Worm (Caenorhabditis elegans) whole organism, L3 larva: Measurements from ENCODE around the gene F18E3.10.

Experiments
- ZK546.5 ChIP-seq: sonication (generic microtip); optimal IDR thresholded peaks from 2 replicates; lab custom pipeline; 2017; ENCODE audit warnings: missing biosample characterization, missing genetic modification characterization
- egl-27 ChIP-seq: sonication (generic microtip); optimal IDR thresholded peaks from 4 replicates; lab custom pipeline; 2017; ENCODE audit warnings: missing biosample characterization, missing genetic modification reagents, missing genetic modification characterization
- mdl-1 ChIP-seq: fragments of 150-350 bp; optimal IDR thresholded peaks from 2 replicates; lab custom pipeline; 2014; ENCODE audit warnings: missing biosample characterization, missing genetic modification characterization
- nhr-25 ChIP-seq: sonication (generic microtip); optimal IDR thresholded peaks from 2 replicates; lab custom pipeline; 2017; ENCODE audit warnings: missing biosample characterization, missing genetic modification characterization
- skn-1 ChIP-seq: fragments of 150-350 bp; optimal IDR thresholded peaks from 2 replicates; lab custom pipeline; 2014; ENCODE audit warnings: missing biosample characterization, missing genetic modification characterization
- unc-62 ChIP-seq: fragments of 150-350 bp; sonication (generic microtip); optimal IDR thresholded peaks from 4 replicates; lab custom pipeline; 2014; ENCODE audit warnings: missing biosample characterization, missing genetic modification reagents, missing genetic modification characterization
- ztf-11 ChIP-seq: fragments of 150-350 bp; optimal IDR thresholded peaks from 2 replicates; lab custom pipeline; 2014; ENCODE audit warnings: missing biosample characterization, missing genetic modification characterization

DNA sequence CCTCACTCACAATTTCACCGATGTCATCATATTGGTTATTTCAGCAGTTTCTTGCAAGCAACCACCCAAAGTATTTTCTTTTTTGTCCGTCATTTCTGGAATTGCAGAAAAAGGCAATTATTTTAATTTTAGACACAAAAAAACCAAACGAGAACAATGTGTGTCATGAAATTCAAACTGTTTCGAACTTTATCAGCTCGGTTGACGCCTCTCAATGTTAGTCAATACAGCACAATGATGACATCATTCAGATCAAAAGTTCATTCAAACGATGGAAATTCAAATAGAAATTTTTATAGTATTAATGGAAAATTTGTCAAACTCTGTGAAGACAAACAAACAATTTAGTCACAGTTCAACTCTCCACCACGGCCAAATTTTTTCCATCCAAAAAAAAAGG is 32.3 kb downstream of the F18E3.10 start, which contains the start of gene fbxa-105:
- TF ChIP-seq ztf-11 (tag; lab: Kevin White, UChicago) (no peak), mdl-1 (tag; lab: Kevin White, UChicago) (no peak), ZK546.5 (no peak), skn-1 (tag; lab: Kevin White, UChicago) (no peak), nhr-25 (tag; lab: Kevin White, UChicago) (no peak), egl-27 (tag; lab: Kevin White, UChicago) (no peak), unc-62 (GFP tag; lab: Kevin White, UChicago) (no peak)
